Worm (Caenorhabditis elegans) whole organism, L1 larva: ENCODE data around the gene hlh-29.
A peak's percentile ranks its signal among the peaks of the same experiment; 100 is the strongest.

Experiments
- C04F5.9 ChIP-seq: sonication (generic microtip); optimal IDR thresholded peaks from 2 replicates; lab custom pipeline; 2016; ENCODE audit warnings: missing genetic modification characterization, missing compliant biosample characterization
- C16A3.4 ChIP-seq: fragments of 150-350 bp; optimal IDR thresholded peaks from 2 replicates; lab custom pipeline; 2014; ENCODE audit warnings: missing biosample characterization, missing genetic modification characterization
- F16B12.6 ChIP-seq: fragments of 150-350 bp; optimal IDR thresholded peaks from 2 replicates; lab custom pipeline; 2014; ENCODE audit warnings: missing biosample characterization, missing genetic modification characterization
- Y116A8C.19 ChIP-seq: sonication (generic microtip); optimal IDR thresholded peaks from 2 replicates; lab custom pipeline; 2016; ENCODE audit warnings: missing compliant biosample characterization, missing genetic modification characterization, borderline replicate concordance
- aha-1 ChIP-seq: fragments of 150-350 bp; optimal IDR thresholded peaks from 2 replicates; lab custom pipeline; 2014; ENCODE audit warnings: missing biosample characterization, missing genetic modification characterization
- alr-1 ChIP-seq: fragments of 200-800 bp; sonication (Bioruptor generic); optimal IDR thresholded peaks from 2 replicates; lab custom pipeline; 2018; ENCODE audit warnings: borderline replicate concordance, mild to moderate bottlenecking, missing genetic modification characterization, missing compliant biosample characterization
- blmp-1 ChIP-seq: fragments of 150-350 bp; optimal IDR thresholded peaks from 2 replicates; lab custom pipeline; 2014; ENCODE audit warnings: missing biosample characterization, missing genetic modification characterization
- ceh-63 ChIP-seq: fragments of 200-800 bp; sonication (Bioruptor generic); optimal IDR thresholded peaks from 2 replicates; lab custom pipeline; 2018; ENCODE audit warnings: mild to moderate bottlenecking, missing genetic modification characterization, missing compliant biosample characterization
- ceh-8 ChIP-seq: fragments of 200-800 bp; sonication (Bioruptor generic); optimal IDR thresholded peaks from 2 replicates; lab custom pipeline; 2018; ENCODE audit warnings: mild to moderate bottlenecking, missing genetic modification characterization, moderate library complexity, missing compliant biosample characterization
- ceh-82 ChIP-seq, 3 experiments: fragments of 150-350 bp in 1 of 3; sonication (generic microtip) in 2 of 3; optimal IDR thresholded peaks; 2 replicates each; lab custom pipeline; 2014 to 2017; ENCODE audit warnings: missing biosample characterization in 3 of 3, missing genetic modification characterization in 3 of 3
- ceh-88 ChIP-seq: fragments of 200-800 bp; sonication (Bioruptor generic); IDR thresholded peaks from 2 replicates; pipeline ENCODE4 v1.3.6; 2022; ENCODE audit warnings: missing genetic modification characterization, missing compliant biosample characterization
- ceh-90 ChIP-seq: sonication (generic microtip); optimal IDR thresholded peaks from 2 replicates; lab custom pipeline; 2016; ENCODE audit warnings: missing genetic modification characterization, missing compliant biosample characterization
- ces-1 ChIP-seq: fragments of 150-350 bp; optimal IDR thresholded peaks from 2 replicates; lab custom pipeline; 2014; ENCODE audit warnings: missing biosample characterization, missing genetic modification reagents, missing genetic modification characterization
- dsc-1 ChIP-seq: sonication (generic microtip); optimal IDR thresholded peaks from 2 replicates; lab custom pipeline; 2016; ENCODE audit warnings: mild to moderate bottlenecking, missing genetic modification characterization, missing compliant biosample characterization
- egl-27 ChIP-seq, 2 experiments: fragments of 150-350 bp in 1 of 2; sonication (generic microtip); optimal IDR thresholded peaks; 3 replicates each; lab custom pipeline; 2017 to 2018; ENCODE audit warnings: missing biosample characterization in 2 of 2, missing genetic modification characterization in 2 of 2, missing genetic modification reagents in 2 of 2
- elt-3 ChIP-seq, 6 experiments: fragments of 150-350 bp in 1 of 6; sonication (generic microtip); optimal IDR thresholded peaks; 2 replicates each; lab custom pipeline; 2017 to 2018; ENCODE audit warnings: missing biosample characterization in 6 of 6, missing genetic modification characterization in 6 of 6, inconsistent platforms in 1 of 6
- fkh-10 ChIP-seq: sonication (generic microtip); optimal IDR thresholded peaks from 2 replicates; lab custom pipeline; 2017; ENCODE audit warnings: missing biosample characterization, missing genetic modification reagents, missing genetic modification characterization
- fos-1 ChIP-seq: fragments of 150-350 bp; optimal IDR thresholded peaks from 2 replicates; lab custom pipeline; 2014; ENCODE audit warnings: missing biosample characterization, missing genetic modification characterization
- hlh-17 ChIP-seq: fragments of 200-800 bp; sonication (Bioruptor generic); optimal IDR thresholded peaks from 2 replicates; lab custom pipeline; 2018; ENCODE audit warnings: missing genetic modification characterization, mild to moderate bottlenecking, missing compliant biosample characterization, moderate library complexity, borderline replicate concordance
- hlh-4 ChIP-seq: sonication (generic microtip); optimal IDR thresholded peaks from 2 replicates; lab custom pipeline; 2016; ENCODE audit warnings: mild to moderate bottlenecking, missing genetic modification characterization, missing compliant biosample characterization
- lin-14 ChIP-seq: fragments of 200-800 bp; sonication (Bioruptor generic); optimal IDR thresholded peaks from 2 replicates; lab custom pipeline; 2018; ENCODE audit warnings: mild to moderate bottlenecking, missing genetic modification characterization, moderate library complexity, missing compliant biosample characterization
- lin-15B ChIP-seq: fragments of 150-350 bp; sonication (generic microtip); optimal IDR thresholded peaks from 3 replicates; lab custom pipeline; 2014; ENCODE audit warnings: missing biosample characterization, missing genetic modification characterization
- lin-35 ChIP-seq, 2 experiments: fragments of 150-350 bp; optimal IDR thresholded peaks; 2 replicates each; lab custom pipeline; 2014; ENCODE audit warnings: missing biosample characterization in 2 of 2, missing genetic modification characterization in 2 of 2, missing genetic modification reagents in 2 of 2
- lin-39 ChIP-seq: fragments of 150-350 bp; optimal IDR thresholded peaks from 2 replicates; lab custom pipeline; 2014; ENCODE audit warnings: missing biosample characterization, missing genetic modification reagents, missing genetic modification characterization
- lsy-2 ChIP-seq, 2 experiments: fragments of 150-350 bp; optimal IDR thresholded peaks; 2 replicates each; lab custom pipeline; 2014; ENCODE audit warnings: missing biosample characterization in 2 of 2, missing genetic modification characterization in 2 of 2
- mab-9 ChIP-seq: fragments of 200-800 bp; sonication (Bioruptor generic); IDR thresholded peaks from 2 replicates; pipeline ENCODE4 v1.3.6; 2022; ENCODE audit warnings: missing genetic modification reagents, missing genetic modification characterization, missing compliant biosample characterization
- mef-2 ChIP-seq: fragments of 150-350 bp; optimal IDR thresholded peaks from 2 replicates; lab custom pipeline; 2014; ENCODE audit warnings: missing biosample characterization, missing genetic modification characterization
- mep-1 ChIP-seq: fragments of 150-350 bp; optimal IDR thresholded peaks from 2 replicates; lab custom pipeline; 2014; ENCODE audit warnings: missing biosample characterization, missing genetic modification characterization
- nhr-11 ChIP-seq: fragments of 150-350 bp; optimal IDR thresholded peaks from 2 replicates; lab custom pipeline; 2014; ENCODE audit warnings: missing biosample characterization, missing genetic modification characterization
- nhr-12 ChIP-seq: sonication (generic microtip); optimal IDR thresholded peaks from 2 replicates; lab custom pipeline; 2017; ENCODE audit warnings: missing biosample characterization, missing genetic modification characterization
- nhr-19 ChIP-seq: fragments of 200-800 bp; sonication (Bioruptor generic); conservative IDR thresholded peaks from 2 replicates; pipeline ENCODE4 v1.3.6; 2022; ENCODE audit warnings: missing genetic modification characterization, missing compliant biosample characterization
- nhr-20 ChIP-seq: sonication (generic microtip); optimal IDR thresholded peaks from 2 replicates; lab custom pipeline; 2016; ENCODE audit warnings: mild to moderate bottlenecking, missing genetic modification characterization, missing compliant biosample characterization
- nhr-47 ChIP-seq: sonication (generic microtip); optimal IDR thresholded peaks from 2 replicates; lab custom pipeline; 2016; ENCODE audit warnings: mild to moderate bottlenecking, missing genetic modification characterization, moderate library complexity, missing compliant biosample characterization
- nhr-71 ChIP-seq: sonication (generic microtip); optimal IDR thresholded peaks from 2 replicates; lab custom pipeline; 2016; ENCODE audit warnings: mild to moderate bottlenecking, missing genetic modification characterization, moderate library complexity, missing compliant biosample characterization
- nhr-77 ChIP-seq: fragments of 150-350 bp; optimal IDR thresholded peaks from 2 replicates; lab custom pipeline; 2014; ENCODE audit warnings: missing biosample characterization, missing genetic modification characterization
- nhr-84 ChIP-seq: sonication (generic microtip); optimal IDR thresholded peaks from 2 replicates; lab custom pipeline; 2017; ENCODE audit warnings: missing biosample characterization, missing genetic modification characterization
- skn-1 ChIP-seq: fragments of 150-350 bp; optimal IDR thresholded peaks from 2 replicates; lab custom pipeline; 2014; ENCODE audit warnings: missing biosample characterization, missing genetic modification characterization
- snpc-4 ChIP-seq: fragments of 150-350 bp; optimal IDR thresholded peaks from 2 replicates; lab custom pipeline; 2014; ENCODE audit warnings: missing biosample characterization, missing genetic modification characterization
- sptf-1 ChIP-seq: fragments of 150-350 bp; optimal IDR thresholded peaks from 2 replicates; lab custom pipeline; 2014; ENCODE audit warnings: missing biosample characterization, missing genetic modification characterization
- tbx-2 ChIP-seq: sonication (generic microtip); optimal IDR thresholded peaks from 2 replicates; lab custom pipeline; 2016; ENCODE audit warnings: missing genetic modification characterization, missing compliant biosample characterization
- unc-130 ChIP-seq: fragments of 150-350 bp; optimal IDR thresholded peaks from 2 replicates; lab custom pipeline; 2017; ENCODE audit warnings: missing biosample characterization, missing genetic modification characterization, inconsistent platforms
- unc-86 ChIP-seq: sonication (generic microtip); optimal IDR thresholded peaks from 2 replicates; lab custom pipeline; 2016; ENCODE audit warnings: missing genetic modification characterization, missing compliant biosample characterization
- unc-98 ChIP-seq: fragments of 200-800 bp; sonication (Bioruptor generic); IDR thresholded peaks from 2 replicates; pipeline ENCODE4 v1.3.6; 2022; ENCODE audit warnings: missing genetic modification characterization, missing compliant biosample characterization
- vab-15 ChIP-seq: sonication (generic microtip); optimal IDR thresholded peaks from 2 replicates; lab custom pipeline; 2017; ENCODE audit warnings: missing genotype, mild to moderate bottlenecking, missing genetic modification characterization, missing compliant biosample characterization
- zag-1 ChIP-seq: fragments of 150-350 bp; optimal IDR thresholded peaks from 2 replicates; lab custom pipeline; 2014; ENCODE audit warnings: missing biosample characterization, missing genetic modification characterization
- zip-4 ChIP-seq: fragments of 200-800 bp; sonication (Bioruptor generic); optimal IDR thresholded peaks from 2 replicates; lab custom pipeline; 2018; ENCODE audit warnings: mild to moderate bottlenecking, missing genetic modification characterization, moderate library complexity, missing compliant biosample characterization

Gene hlh-29

ce11 chrX:17537568-17537967 lies 10.9 kb downstream of the hlh-29 start:
- TF ChIP-seq C16A3.4 (tag; lab: Kevin White, UChicago) (no peak), nhr-19 (GFP tag; lab: Robert Waterston, UW) (no peak), nhr-12 (tag; lab: Kevin White, UChicago) (no peak), ces-1 (GFP tag; lab: Kevin White, UChicago) (no peak), unc-98 (no peak), lin-35 (GFP tag; optimal IDR thresholded peaks at IDR 0.05; lab: Kevin White, UChicago) (no peak), mab-9 (GFP tag; lab: Robert Waterston, UW) (no peak), aha-1 (tag; lab: Kevin White, UChicago) (no peak), ceh-82 (tag; optimal IDR thresholded peaks at IDR 0.05; lab: Kevin White, UChicago) (no peak), fos-1 (no peak), ceh-63 (GFP tag; lab: Kevin White, UChicago) (no peak), hlh-4 (no peak), nhr-77 (tag; lab: Kevin White, UChicago) (no peak), lin-39 (no peak)

- TF ChIP-seq unc-86 (tag; lab: Kevin White, UChicago) (no peak), lsy-2 (tag; optimal IDR thresholded peaks at IDR 0.05; lab: Kevin White, UChicago) (no peak), C04F5.9 (tag; lab: Kevin White, UChicago) (no peak), lin-14 (GFP tag; lab: Kevin White, UChicago) (peak; percentile 40), nhr-12 (tag; lab: Kevin White, UChicago) (no peak), nhr-84 (tag; lab: Kevin White, UChicago) (no peak), ceh-90 (tag; lab: Kevin White, UChicago) (no peak), fos-1 (no peak), Y116A8C.19 (no peak), alr-1 (tag; lab: Kevin White, UChicago) (no peak), lin-15B (tag; lab: Kevin White, UChicago) (no peak), ceh-63 (GFP tag; lab: Kevin White, UChicago) (no peak), zag-1 (tag; lab: Kevin White, UChicago) (no peak), blmp-1 (tag; lab: Kevin White, UChicago) (no peak), snpc-4 (tag; lab: Kevin White, UChicago) (no peak), F16B12.6 (tag; lab: Kevin White, UChicago) (no peak), hlh-4 (no peak), egl-27 (tag; optimal IDR thresholded peaks at IDR 0.05; lab: Kevin White, UChicago) (no peak), ceh-88 (GFP tag; lab: Robert Waterston, UW) (no peak), fkh-10 (GFP tag; lab: Kevin White, UChicago) (no peak), dsc-1 (tag; lab: Kevin White, UChicago) (peak; percentile 62), tbx-2 (tag; lab: Kevin White, UChicago) (no peak), mef-2 (no peak), vab-15 (tag; lab: Kevin White, UChicago) (no peak), mep-1 (tag; lab: Kevin White, UChicago) (no peak), nhr-11 (tag; lab: Kevin White, UChicago) (no peak), ceh-8 (no peak), sptf-1 (tag; lab: Kevin White, UChicago) (no peak), nhr-47 (tag; lab: Kevin White, UChicago) (no peak), zip-4 (no peak), nhr-20 (tag; lab: Kevin White, UChicago) (peak; percentile 11), hlh-17 (GFP tag; lab: Kevin White, UChicago) (no peak), unc-130 (tag; lab: Kevin White, UChicago) (no peak), nhr-71 (tag; lab: Kevin White, UChicago) (peak; percentile 2), elt-3 (tag; optimal IDR thresholded peaks at IDR 0.05; lab: Kevin White, UChicago) (no peak), skn-1 (tag; lab: Kevin White, UChicago) (no peak)
These were observed 13.6 kb downstream of the hlh-29 start for ce11 chrX:17534877-17535276.
